Worm (Caenorhabditis elegans): ENCODE results near the gene hsd-3.

DNA sequence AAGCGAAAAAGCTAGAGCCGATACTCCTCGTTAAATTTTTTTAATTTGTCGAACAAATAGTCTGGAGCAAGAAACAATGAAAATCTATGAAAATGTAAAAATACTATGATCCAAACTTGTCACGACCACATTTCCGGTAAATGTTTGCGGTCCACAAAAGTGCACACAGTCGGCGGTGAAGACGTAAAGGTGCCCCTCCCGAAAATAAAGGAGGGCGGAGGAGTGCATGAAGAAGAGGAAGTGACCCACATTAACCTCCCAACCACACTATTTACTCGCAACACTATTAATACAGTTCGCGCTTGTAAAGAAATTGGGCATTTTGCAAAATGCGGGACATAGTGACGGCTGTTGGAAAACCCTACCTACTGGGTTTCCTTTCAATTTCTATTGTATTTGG is 30.9 kb downstream of the hsd-3 start:
- no peak for TF ChIP-seq unc-62 (GFP tag; optimal IDR thresholded peaks at IDR 0.05)
- TF ChIP-seq sptf-2 (GFP tag; optimal IDR thresholded peaks at IDR 0.05) = no peak
- TF ChIP-seq hlh-12 (tag; optimal IDR thresholded peaks at IDR 0.05) = no peak
- TF ChIP-seq fkh-3 (tag; optimal IDR thresholded peaks at IDR 0.05) = no peak
- no peak for TF ChIP-seq F39B2.1 (GFP tag; IDR thresholded peaks at IDR 0.05)
- TF ChIP-seq nfya-2 (GFP tag; IDR thresholded peaks at IDR 0.05) = no peak
- no peak for TF ChIP-seq lin-26 (GFP tag; IDR thresholded peaks at IDR 0.05)
- no peak for TF ChIP-seq Y95B8A.8 (GFP tag; IDR thresholded peaks at IDR 0.05)
- TF ChIP-seq mxl-1 (tag; optimal IDR thresholded peaks at IDR 0.05) = no peak
